Fruit fly (Drosophila melanogaster) ovary, adult (tissue): Measurements from ENCODE around the gene ghi.

Experiments
- CG17801 ChIP-seq: fragments of 200-800 bp; optimal IDR thresholded peaks from 2 replicates; lab custom pipeline; 2019; ENCODE audit warnings: missing biosample characterization, mild to moderate bottlenecking, missing genetic modification characterization, moderate library complexity; ENCODE audit not compliant: partially characterized antibody

Gene ghi

dm6 chr3L:9451522-9452118 lies at the start of gene ghi, which contains the start of gene CG3448:
Gene ghi (plus strand): TSS chr3L:9451876.
Gene CG3448 (minus strand): TSS chr3L:9451572.
- peak; percentile 73 for TF ChIP-seq CG17801 (GFP tag; lab: Kevin White, UChicago)

DNA sequence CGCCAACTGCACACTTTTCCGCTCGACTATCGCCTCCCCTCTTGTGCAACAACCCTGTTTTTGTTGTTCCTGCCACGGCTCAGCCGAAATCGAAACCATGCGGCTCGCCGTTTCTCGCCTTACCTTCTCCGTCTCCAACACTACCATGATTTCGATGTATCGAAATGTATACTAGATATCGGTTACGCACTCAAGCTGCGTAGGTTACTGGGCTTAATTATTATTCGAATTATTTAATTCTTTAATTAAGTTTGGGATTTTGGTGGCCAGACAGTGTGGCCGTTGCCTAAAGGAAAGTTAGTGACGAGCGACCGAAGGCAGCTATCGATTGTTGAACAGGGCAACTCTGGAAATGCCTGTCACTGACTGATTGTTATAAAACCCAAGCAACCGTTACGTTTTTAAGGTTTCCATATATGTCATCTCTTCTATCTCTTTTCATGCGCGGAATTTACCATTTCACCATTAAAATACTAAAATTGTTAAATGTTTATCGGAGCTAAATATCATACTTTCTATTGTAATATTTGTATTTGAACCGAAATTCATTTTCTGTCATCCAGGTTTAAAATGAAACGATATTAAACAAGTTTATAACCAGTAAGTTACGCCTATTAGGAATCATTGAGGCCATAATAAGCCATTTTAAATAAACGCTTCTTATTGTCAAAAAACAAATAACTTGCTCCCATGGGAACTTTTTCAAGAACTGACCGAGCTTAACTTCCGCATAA lies 49.4 kb upstream of the ghi start, which contains the start of gene eIF4E1:
Gene eIF4E1 (minus strand): TSS at position 304 of the 734 bp plus-strand sequence.
- no peak for TF ChIP-seq CG17801 (GFP tag; lab: Kevin White, UChicago)

DNA sequence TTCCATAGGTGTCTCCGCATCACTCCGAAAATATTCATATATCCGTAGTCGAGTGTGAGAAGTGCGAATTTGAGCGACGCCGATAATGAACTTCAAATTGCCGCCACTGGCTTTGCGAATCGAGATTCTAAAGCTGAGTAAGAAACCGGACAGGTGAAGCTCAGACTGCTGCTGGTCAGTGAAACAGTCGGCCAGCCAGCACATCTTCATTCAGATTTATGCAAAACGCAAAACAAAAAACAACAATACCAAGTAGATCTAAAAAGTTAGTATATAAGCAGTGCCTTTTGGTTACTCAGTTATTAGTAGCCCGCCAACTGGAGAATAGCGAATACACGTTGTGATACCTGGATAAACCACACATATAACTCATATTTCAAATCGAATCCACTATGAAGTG lies 47.2 kb upstream of the ghi start, which contains the start of gene Cpr67B:
Gene Cpr67B (plus strand): TSS at position 301 of the 400 bp plus-strand sequence.
- no peak for TF ChIP-seq CG17801 (GFP tag; lab: Kevin White, UChicago)

DNA sequence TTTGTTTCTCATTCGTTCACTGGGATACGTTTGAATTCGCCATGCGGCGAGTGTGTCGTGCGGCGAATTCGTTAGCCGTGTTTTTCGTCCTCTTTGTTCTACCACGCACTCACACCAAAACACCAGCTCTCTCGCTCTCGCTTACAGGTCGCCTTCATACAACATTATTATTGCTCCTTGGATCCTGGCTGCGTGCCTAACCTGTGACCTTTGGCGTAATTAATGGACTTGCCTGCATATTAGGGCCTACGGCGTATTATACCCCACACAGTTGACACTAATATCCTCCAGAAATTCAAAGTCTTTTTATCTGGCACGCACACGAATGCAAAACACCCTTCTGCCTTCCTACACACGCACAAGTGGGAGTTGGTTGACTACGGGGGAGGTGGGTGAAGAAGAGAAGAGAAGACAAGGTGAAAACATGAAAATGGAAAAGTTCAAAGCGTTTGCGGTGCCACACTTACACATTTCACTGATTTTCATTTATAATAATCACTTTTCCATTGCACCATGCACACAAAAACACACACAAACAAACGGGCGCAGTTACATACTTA lies 41.6 kb upstream of the ghi start:
- no peak for TF ChIP-seq CG17801 (GFP tag; lab: Kevin White, UChicago)

DNA sequence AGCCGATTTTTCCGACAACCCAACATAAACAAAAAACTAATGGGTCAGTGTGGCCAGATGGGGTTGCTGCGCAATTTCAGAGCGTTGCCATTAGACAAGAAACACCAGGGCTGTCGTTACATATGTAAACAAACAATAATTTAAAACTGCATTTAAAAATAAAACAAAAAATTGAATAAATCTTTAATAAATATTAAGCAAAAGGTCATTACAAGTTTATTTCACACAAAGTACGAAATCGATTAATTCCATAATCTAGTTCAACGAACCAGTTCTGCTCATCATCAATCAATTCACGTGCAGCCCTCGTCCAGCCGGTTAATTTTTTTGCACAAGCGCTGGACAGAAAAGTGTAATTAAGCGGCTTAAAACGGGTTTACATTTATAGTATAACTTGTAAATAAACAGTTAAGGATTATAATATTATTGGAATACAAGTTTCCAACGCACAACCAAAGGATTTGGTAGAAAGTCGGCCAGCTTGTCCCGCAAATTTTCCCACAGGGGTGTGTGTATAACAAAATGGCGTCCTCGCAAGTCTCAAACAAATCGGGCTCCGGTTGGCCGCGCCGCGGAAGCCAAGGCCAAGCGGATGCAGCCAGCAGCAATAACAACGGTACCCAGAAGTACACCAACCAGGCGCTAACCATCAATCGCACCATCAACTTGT lies 40.8 kb upstream of the ghi start, which contains the start of the genes CG4022 and Cpsf5:
Gene CG4022 (minus strand): TSS at position 79 of the 670 bp plus-strand sequence.
Gene Cpsf5 (plus strand): TSS at position 285 of the 670 bp plus-strand sequence.
- peak; percentile 81 for TF ChIP-seq CG17801 (GFP tag; lab: Kevin White, UChicago)

DNA sequence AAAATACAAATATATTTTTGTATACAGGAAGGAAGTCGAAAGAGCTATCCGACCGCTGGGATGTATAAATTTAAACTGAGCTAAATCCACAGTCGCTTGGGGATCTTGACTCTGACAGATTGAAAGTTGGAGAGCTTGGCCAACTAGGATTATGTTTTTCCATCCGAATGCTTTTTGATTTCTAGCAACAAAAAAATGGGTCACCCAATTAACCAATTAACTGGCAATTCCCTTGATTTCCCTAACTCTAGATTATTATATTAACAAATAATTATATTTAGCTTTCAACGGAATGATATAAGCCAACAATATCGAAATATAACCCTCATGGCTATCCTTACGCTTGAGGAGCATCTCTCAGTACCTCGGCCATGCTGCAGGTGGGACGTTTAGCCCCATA lies 34.4 kb upstream of the ghi start, which contains the start of gene CG3982:
Gene CG3982 (minus strand): TSS at position 101 of the 400 bp plus-strand sequence.
- TF ChIP-seq CG17801 (GFP tag; lab: Kevin White, UChicago) = no peak

- TF ChIP-seq CG17801 (GFP tag; lab: Kevin White, UChicago) = peak; percentile 38
These were observed 32.3 kb upstream of the ghi start for dm6 chr3L:9419328-9419727.

dm6 chr3L:9420054-9420818 lies 31.4 kb upstream of the ghi start:
- peak; percentile 98 for TF ChIP-seq CG17801 (GFP tag; lab: Kevin White, UChicago)

dm6 chr3L:9420819-9421130 lies 30.9 kb upstream of the ghi start:
- no peak for TF ChIP-seq CG17801 (GFP tag; lab: Kevin White, UChicago)

dm6 chr3L:9421621-9422020 lies 30.1 kb upstream of the ghi start:
- no peak for TF ChIP-seq CG17801 (GFP tag; lab: Kevin White, UChicago)

DNA sequence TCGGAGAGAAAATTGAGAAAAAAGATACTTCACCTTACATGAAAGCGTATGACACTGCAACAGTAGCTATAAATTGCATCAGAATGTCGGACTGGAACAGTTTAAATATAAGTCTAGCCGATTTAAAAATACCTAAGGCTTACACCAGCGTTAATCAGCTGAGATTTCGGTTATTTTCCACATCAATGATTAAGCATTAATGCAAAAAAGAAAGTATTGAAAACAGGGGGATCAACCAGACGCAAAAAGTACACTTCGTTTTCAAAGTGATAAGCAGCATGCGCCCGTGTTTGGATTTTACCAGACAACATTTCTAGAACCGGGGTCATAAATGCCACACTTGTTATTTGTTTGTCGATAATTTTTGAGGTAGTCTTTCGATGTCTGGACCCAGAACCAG lies 29.5 kb upstream of the ghi start:
- TF ChIP-seq CG17801 (GFP tag; lab: Kevin White, UChicago) = no peak

DNA sequence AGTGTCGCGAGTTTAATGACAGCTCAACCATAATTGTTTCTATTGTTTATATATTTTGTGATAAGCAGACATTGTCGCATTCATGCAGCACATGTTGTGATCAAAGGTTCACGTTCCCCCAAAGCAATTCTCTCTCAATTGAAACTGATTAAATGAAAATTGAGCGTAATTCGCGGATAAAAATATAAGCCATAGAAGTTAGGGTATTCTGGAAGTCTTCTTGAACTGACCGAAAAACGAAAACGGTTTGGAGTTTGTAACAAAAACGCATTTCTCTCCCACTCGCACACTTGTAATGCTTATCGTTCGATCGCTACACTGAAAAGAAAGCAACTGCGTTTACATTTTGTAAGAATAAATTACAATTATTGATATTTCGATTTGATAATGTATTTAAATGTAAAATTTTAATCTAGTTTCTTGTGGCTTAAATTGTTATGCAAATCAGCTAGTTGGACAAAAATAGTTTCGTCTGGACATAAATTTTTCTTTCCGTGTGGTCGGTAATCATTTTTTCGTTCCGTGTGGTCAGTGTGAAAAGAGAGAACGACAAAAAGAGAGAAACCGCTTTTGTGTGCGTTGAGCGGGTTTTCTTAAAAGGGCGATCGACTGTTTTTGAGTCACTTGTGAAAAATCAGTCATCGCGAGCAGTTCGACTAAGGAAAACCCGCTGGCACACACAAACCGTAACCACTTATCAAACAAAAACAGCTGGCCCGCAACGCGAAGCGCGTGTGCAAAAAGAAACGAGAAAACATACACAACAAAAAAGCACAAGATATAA lies 28.8 kb upstream of the ghi start, which contains the start of gene aay:
Gene aay (plus strand): TSS at position 618 of the 784 bp plus-strand sequence.
- peak; percentile 100 for TF ChIP-seq CG17801 (GFP tag; lab: Kevin White, UChicago)

DNA sequence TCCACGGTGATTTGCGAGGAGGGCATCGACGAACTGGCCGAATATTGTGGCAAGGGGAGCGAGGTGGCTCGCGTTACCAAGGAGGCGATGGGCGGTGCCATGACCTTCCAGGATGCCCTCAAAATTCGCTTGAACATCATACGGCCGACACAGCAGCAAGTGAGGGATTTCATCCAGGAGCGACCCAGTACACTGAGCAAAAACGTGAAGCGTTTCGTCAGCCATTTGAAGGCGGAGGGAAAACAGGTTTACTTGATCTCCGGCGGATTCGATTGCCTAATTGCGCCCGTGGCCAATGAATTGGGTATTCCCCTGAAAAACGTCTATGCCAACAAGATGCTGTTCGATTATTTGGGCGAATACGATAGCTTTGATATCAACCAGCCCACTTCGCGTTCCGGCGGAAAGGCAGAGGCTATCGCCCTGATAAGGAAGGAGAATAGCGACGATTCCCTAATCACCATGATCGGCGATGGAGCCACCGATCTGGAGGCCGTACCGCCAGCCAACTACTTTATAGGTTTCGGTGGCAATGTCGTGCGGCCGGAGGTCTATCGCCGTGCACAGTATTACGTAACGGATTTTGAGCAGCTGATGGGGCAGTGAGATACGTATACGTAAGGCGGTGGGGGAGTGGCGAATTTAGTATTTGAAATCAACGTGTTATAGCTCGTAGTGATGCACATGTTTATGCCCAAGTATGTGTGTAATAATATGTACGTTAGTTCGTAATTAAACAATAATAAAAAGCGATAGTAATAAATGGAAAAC lies 27.7 kb upstream of the ghi start:
- no peak for TF ChIP-seq CG17801 (GFP tag; lab: Kevin White, UChicago)
